Worm (Caenorhabditis elegans): ENCODE results near the gene C50B6.7.

The C50B6.7 gene

DNA sequence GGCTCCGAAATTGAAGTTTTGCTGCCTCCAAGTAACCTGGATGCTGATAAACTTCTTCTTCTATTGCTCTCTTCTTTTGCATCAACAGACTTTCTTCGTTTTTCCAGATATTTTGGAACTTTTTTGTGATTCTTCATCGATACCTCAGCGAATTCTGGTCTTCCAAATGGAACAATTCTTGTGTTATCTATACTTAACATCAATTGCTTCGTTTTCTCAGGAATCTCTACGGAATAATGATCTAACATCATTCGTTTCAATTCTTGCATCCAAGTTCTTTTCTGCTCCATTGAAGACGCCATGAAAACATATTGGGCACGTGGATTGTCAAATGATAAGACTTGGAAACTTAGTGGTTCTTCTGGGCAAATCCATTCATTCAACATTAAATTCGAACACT, 48.8 kb downstream of the C50B6.7 start, which contains the start of gene F32F2.4:
Gene F32F2.4 (plus strand): TSS at position 301 of the 400 bp plus-strand sequence.
- no peak for TF ChIP-seq cog-1 (tag; optimal IDR thresholded peaks at IDR 0.05)
- no peak for TF ChIP-seq ztf-29 (GFP tag; IDR thresholded peaks at IDR 0.05)
- no peak for TF ChIP-seq tab-1 (GFP tag; IDR thresholded peaks at IDR 0.05)
- TF ChIP-seq flt-1 (GFP tag; IDR thresholded peaks at IDR 0.05) = no peak
- TF ChIP-seq ztf-23 (GFP tag; IDR thresholded peaks at IDR 0.05) = no peak
- TF ChIP-seq med-1 (GFP tag; optimal IDR thresholded peaks at IDR 0.05; ENCODE audit: insufficient read depth) = no peak
- no peak for TF ChIP-seq klf-2 (GFP tag; conservative IDR thresholded peaks at IDR 0.05)
- TF ChIP-seq T22C8.4 (GFP tag; IDR thresholded peaks at IDR 0.05) = no peak
- no peak for TF ChIP-seq ref-1 (GFP tag; conservative IDR thresholded peaks at IDR 0.05)

ce11 chrV:13274615-13275014, 50.2 kb downstream of the C50B6.7 start:
- no peak for TF ChIP-seq ref-1 (GFP tag; conservative IDR thresholded peaks at IDR 0.05)
- TF ChIP-seq klf-2 (GFP tag; conservative IDR thresholded peaks at IDR 0.05) = no peak
- TF ChIP-seq cog-1 (tag; optimal IDR thresholded peaks at IDR 0.05) = no peak
- TF ChIP-seq ztf-23 (GFP tag; IDR thresholded peaks at IDR 0.05) = no peak
- TF ChIP-seq flt-1 (GFP tag; IDR thresholded peaks at IDR 0.05) = no peak
- TF ChIP-seq T22C8.4 (GFP tag; IDR thresholded peaks at IDR 0.05) = no peak
- TF ChIP-seq ztf-29 (GFP tag; IDR thresholded peaks at IDR 0.05) = no peak
- no peak for TF ChIP-seq tab-1 (GFP tag; IDR thresholded peaks at IDR 0.05)
- no peak for TF ChIP-seq med-1 (GFP tag; optimal IDR thresholded peaks at IDR 0.05; ENCODE audit: insufficient read depth)

ce11 chrV:13273302-13273701, 51.5 kb downstream of the C50B6.7 start:
- no peak for TF ChIP-seq tab-1 (GFP tag; IDR thresholded peaks at IDR 0.05)
- no peak for TF ChIP-seq flt-1 (GFP tag; IDR thresholded peaks at IDR 0.05)
- TF ChIP-seq T22C8.4 (GFP tag; IDR thresholded peaks at IDR 0.05) = no peak
- TF ChIP-seq ztf-23 (GFP tag; IDR thresholded peaks at IDR 0.05) = no peak
- TF ChIP-seq cog-1 (tag; optimal IDR thresholded peaks at IDR 0.05) = no peak

All from whole organism, midembryonic.